Fruit fly (Drosophila melanogaster): Measurements from ENCODE around the gene Acbp5.

dm6 chr3L:8810095-8810494 lies 21.8 kb upstream of the Acbp5 start, which contains the start of gene CG13309:
- TF ChIP-seq CG12768 (GFP tag; optimal IDR thresholded peaks at IDR 0.05) (no peak), kay (GFP tag; ENCODE audit: borderline replicate concordance) (no peak), Hr96 (GFP tag; optimal IDR thresholded peaks at IDR 0.05) (no peak), Mnt (GFP tag; optimal IDR thresholded peaks at IDR 0.05) (no peak), CG33017 (tag; optimal IDR thresholded peaks at IDR 0.05) (no peak), tj (GFP tag; optimal IDR thresholded peaks at IDR 0.05) (no peak), bab1 (GFP tag; optimal IDR thresholded peaks at IDR 0.05) (no peak), Crg-1 (GFP tag; optimal IDR thresholded peaks at IDR 0.05) (no peak), cic (GFP tag; optimal IDR thresholded peaks at IDR 0.05) (no peak), CG14711 (tag; optimal IDR thresholded peaks at IDR 0.05) (no peak), CG11617 (GFP tag; optimal IDR thresholded peaks at IDR 0.05) (no peak), CG7045 (GFP tag; optimal IDR thresholded peaks at IDR 0.05) (no peak), CG1620 (GFP tag; optimal IDR thresholded peaks at IDR 0.05) (no peak)

Data from whole organism, adult.